Fruit fly (Drosophila melanogaster) whole organism, embryonic: ENCODE measurements around the gene CG13114.

Experiments used
- Asciz ChIP-seq: fragments of 200-800 bp; sonication (Bioruptor generic); optimal IDR thresholded peaks from 2 replicates; lab custom pipeline; 2017; ENCODE audit warnings: missing biosample characterization, mild to moderate bottlenecking, missing genetic modification characterization, missing genetic modification reagents
- CG1024 ChIP-seq: fragments of 200-800 bp; sonication (Bioruptor generic); IDR thresholded peaks from 2 replicates; pipeline ENCODE4 v1.3.6; 2022; ENCODE audit warnings: missing biosample characterization, missing genetic modification characterization
- CG12391 ChIP-seq: fragments of 200-800 bp; sonication (Bioruptor generic); optimal IDR thresholded peaks from 3 replicates; lab custom pipeline; 2018; ENCODE audit warnings: missing biosample characterization, mild to moderate bottlenecking, missing genetic modification characterization, moderate library complexity
- CG13894 ChIP-seq: fragments of 200-800 bp; sonication (Bioruptor generic); optimal IDR thresholded peaks from 3 replicates; lab custom pipeline; 2018; ENCODE audit warnings: missing biosample characterization, mild to moderate bottlenecking, missing genetic modification characterization, moderate library complexity
- CG15479 ChIP-seq: fragments of 200-800 bp; sonication (Bioruptor generic); optimal IDR thresholded peaks from 3 replicates; lab custom pipeline; 2019; ENCODE audit warnings: missing biosample characterization, mild to moderate bottlenecking, missing genetic modification characterization, moderate library complexity
- CG17328 ChIP-seq: fragments of 200-800 bp; sonication (Bioruptor generic); IDR thresholded peaks from 2 replicates; pipeline ENCODE4 v1.3.6; 2022; ENCODE audit warnings: missing biosample characterization, missing genetic modification characterization
- CG17385 ChIP-seq: fragments of 200-800 bp; sonication (Bioruptor generic); optimal IDR thresholded peaks from 3 replicates; lab custom pipeline; 2018; ENCODE audit warnings: missing biosample characterization, mild to moderate bottlenecking, missing genetic modification characterization
- CG17612 ChIP-seq: fragments of 200-800 bp; sonication (Bioruptor generic); IDR thresholded peaks from 2 replicates; pipeline ENCODE4 v1.3.6; 2022; ENCODE audit warnings: missing biosample characterization, missing genetic modification characterization
- CG1792 ChIP-seq: fragments of 200-800 bp; sonication (Bioruptor generic); optimal IDR thresholded peaks from 2 replicates; lab custom pipeline; 2016; ENCODE audit warnings: missing biosample characterization, missing genetic modification characterization
- CG18011 ChIP-seq: fragments of 200-800 bp; sonication (Bioruptor generic); optimal IDR thresholded peaks from 2 replicates; lab custom pipeline; 2017; ENCODE audit warnings: missing biosample characterization, missing genetic modification characterization, mild to moderate bottlenecking, moderate library complexity, missing genotype
- CG2678 ChIP-seq: fragments of 200-800 bp; sonication (Bioruptor generic); optimal IDR thresholded peaks from 3 replicates; lab custom pipeline; 2019; ENCODE audit warnings: missing biosample characterization, mild to moderate bottlenecking, missing genetic modification characterization, moderate library complexity
- CG34422 ChIP-seq: fragments of 200-800 bp; sonication (Bioruptor generic); IDR thresholded peaks from 3 replicates; pipeline ENCODE4 v1.3.6; 2022; ENCODE audit warnings: missing biosample characterization, missing genetic modification characterization
- CG4360 ChIP-seq: fragments of 200-800 bp; sonication (Bioruptor generic); IDR thresholded peaks from 2 replicates; pipeline ENCODE4 v1.3.6; 2022; ENCODE audit warnings: missing biosample characterization, missing genetic modification characterization
- CG4424 ChIP-seq: fragments of 200-800 bp; sonication (Bioruptor generic); optimal IDR thresholded peaks from 3 replicates; lab custom pipeline; 2016; ENCODE audit warnings: missing biosample characterization, missing genetic modification characterization
- CG5180 ChIP-seq: fragments of 200-800 bp; sonication (Bioruptor generic); optimal IDR thresholded peaks from 3 replicates; lab custom pipeline; 2017; ENCODE audit warnings: missing biosample characterization, missing genetic modification characterization, mild to moderate bottlenecking, moderate library complexity, missing genetic modification reagents
- CG7372 ChIP-seq: fragments of 200-800 bp; sonication (Bioruptor generic); IDR thresholded peaks from 2 replicates; pipeline ENCODE4 v1.3.6; 2022; ENCODE audit warnings: missing biosample characterization, missing genetic modification characterization
- ERR ChIP-seq: fragments of 200-800 bp; sonication (Bioruptor generic); optimal IDR thresholded peaks from 2 replicates; lab custom pipeline; 2016; ENCODE audit warnings: missing biosample characterization, missing genetic modification characterization
- Gsc ChIP-seq: fragments of 200-800 bp; sonication (Bioruptor generic); IDR thresholded peaks from 2 replicates; pipeline ENCODE4 v1.3.6; 2022; ENCODE audit warnings: missing biosample characterization, missing genetic modification characterization
- H2.0 ChIP-seq: fragments of 200-800 bp; sonication (Bioruptor generic); IDR thresholded peaks from 2 replicates; pipeline ENCODE4 v1.3.6; 2022; ENCODE audit warnings: missing biosample characterization, missing genetic modification characterization
- HHEX ChIP-seq: fragments of 200-800 bp; sonication (Bioruptor generic); optimal IDR thresholded peaks from 3 replicates; lab custom pipeline; 2017; ENCODE audit warnings: missing biosample characterization, mild to moderate bottlenecking, missing genetic modification characterization, missing genetic modification reagents
- HLHmδ ChIP-seq: fragments of 200-800 bp; sonication (Bioruptor generic); optimal IDR thresholded peaks from 2 replicates; lab custom pipeline; 2018; ENCODE audit warnings: missing biosample characterization, mild to moderate bottlenecking, missing genetic modification characterization, moderate library complexity
- Jarid2 ChIP-seq: fragments of 200-800 bp; sonication (Bioruptor generic); optimal IDR thresholded peaks from 3 replicates; lab custom pipeline; 2017; ENCODE audit warnings: mild to moderate bottlenecking, missing biosample characterization, missing genetic modification reagents, missing genetic modification characterization
- NK7.1 ChIP-seq: fragments of 200-800 bp; sonication (Bioruptor generic); optimal IDR thresholded peaks from 3 replicates; lab custom pipeline; 2016; ENCODE audit warnings: missing biosample characterization, missing genetic modification characterization
- Six4 ChIP-seq: fragments of 200-800 bp; sonication (Bioruptor generic); optimal IDR thresholded peaks from 2 replicates; lab custom pipeline; 2016; ENCODE audit warnings: missing biosample characterization, missing genetic modification characterization
- Spps ChIP-seq: fragments of 200-800 bp; sonication (Bioruptor generic); optimal IDR thresholded peaks from 2 replicates; lab custom pipeline; 2018; ENCODE audit warnings: missing biosample characterization, mild to moderate bottlenecking, missing genetic modification characterization
- Stat92E ChIP-seq, 3 experiments: fragments of >200 bp in 2 of 3; fragments of 200-800 bp in 1 of 3; sonication (Bioruptor generic) in 1 of 3; optimal IDR thresholded peaks; 2 replicates each; lab custom pipeline; 2017 to 2019; ENCODE audit warnings: missing biosample characterization in 3 of 3, missing genetic modification characterization in 3 of 3, mild to moderate bottlenecking in 1 of 3, moderate library complexity in 1 of 3
- az2 ChIP-seq: fragments of 200-800 bp; sonication (Bioruptor generic); optimal IDR thresholded peaks from 3 replicates; lab custom pipeline; 2016; ENCODE audit warnings: missing biosample characterization, missing genetic modification characterization
- cg ChIP-seq: fragments of 200-800 bp; sonication (Bioruptor generic); optimal IDR thresholded peaks from 3 replicates; lab custom pipeline; 2019; ENCODE audit warnings: missing biosample characterization, mild to moderate bottlenecking, missing genetic modification characterization, moderate library complexity
- cwo ChIP-seq: fragments of 200-800 bp; sonication (Bioruptor generic); optimal IDR thresholded peaks from 3 replicates; lab custom pipeline; 2017; ENCODE audit warnings: missing biosample characterization, missing genetic modification characterization, mild to moderate bottlenecking, moderate library complexity, missing genetic modification reagents
- dysf ChIP-seq: fragments of 200-800 bp; sonication (Bioruptor generic); IDR thresholded peaks from 3 replicates; pipeline ENCODE4 v1.3.6; 2022; ENCODE audit warnings: missing biosample characterization, missing genetic modification characterization
- fru ChIP-seq: fragments of >200 bp; optimal IDR thresholded peaks from 2 replicates; lab custom pipeline; 2017
- grau ChIP-seq: fragments of 200-800 bp; optimal IDR thresholded peaks from 3 replicates; lab custom pipeline; 2019; ENCODE audit warnings: missing biosample characterization, mild to moderate bottlenecking, missing genetic modification characterization, moderate library complexity
- grn ChIP-seq: fragments of 200-800 bp; sonication (Bioruptor generic); optimal IDR thresholded peaks from 3 replicates; lab custom pipeline; 2017; ENCODE audit warnings: missing biosample characterization, missing genetic modification characterization
- hkb ChIP-seq, 2 experiments: fragments of 200-800 bp in 1 of 2; fragments of >200 bp in 1 of 2; sonication (Bioruptor generic) in 1 of 2; IDR thresholded peaks in 1 of 2; optimal IDR thresholded peaks in 1 of 2; 2 replicates each; pipeline versions ENCODE4 v1.3.6 to Lab custom; 2017 to 2022; ENCODE audit warnings: missing biosample characterization in 1 of 2, missing genetic modification characterization in 1 of 2
- kni ChIP-seq: fragments of 200-800 bp; sonication (Bioruptor generic); optimal IDR thresholded peaks from 3 replicates; lab custom pipeline; 2017; ENCODE audit warnings: mild to moderate bottlenecking, missing biosample characterization, missing genetic modification reagents, missing genetic modification characterization
- lab ChIP-seq: fragments of 200-800 bp; sonication (Bioruptor generic); optimal IDR thresholded peaks from 3 replicates; lab custom pipeline; 2017; ENCODE audit warnings: missing biosample characterization, missing genetic modification characterization, mild to moderate bottlenecking, moderate library complexity, missing genetic modification reagents
- mirr ChIP-seq: fragments of 200-800 bp; sonication (Bioruptor generic); optimal IDR thresholded peaks from 3 replicates; lab custom pipeline; 2018; ENCODE audit warnings: missing biosample characterization, mild to moderate bottlenecking, missing genetic modification characterization
- phol ChIP-seq: fragments of 200-800 bp; sonication (Bioruptor generic); optimal IDR thresholded peaks from 3 replicates; lab custom pipeline; 2018; ENCODE audit warnings: missing biosample characterization, mild to moderate bottlenecking, missing genetic modification characterization, moderate library complexity
- pita ChIP-seq: fragments of 200-800 bp; sonication (Bioruptor generic); optimal IDR thresholded peaks from 2 replicates; lab custom pipeline; 2017; ENCODE audit warnings: missing biosample characterization, mild to moderate bottlenecking, missing genetic modification characterization
- pros ChIP-seq: fragments of 200-800 bp; sonication (Bioruptor generic); optimal IDR thresholded peaks from 3 replicates; lab custom pipeline; 2019; ENCODE audit warnings: missing biosample characterization, mild to moderate bottlenecking, missing genetic modification characterization, moderate library complexity
- sd ChIP-seq: fragments of 200-800 bp; sonication (Bioruptor generic); optimal IDR thresholded peaks from 3 replicates; lab custom pipeline; 2018; ENCODE audit warnings: missing biosample characterization, mild to moderate bottlenecking, missing genetic modification characterization, moderate library complexity
- seq ChIP-seq: fragments of 200-800 bp; sonication (Bioruptor generic); IDR thresholded peaks from 2 replicates; pipeline ENCODE4 v1.3.6; 2022; ENCODE audit warnings: missing biosample characterization, missing genetic modification characterization
- slp2 ChIP-seq: fragments of 200-800 bp; sonication (Bioruptor generic); optimal IDR thresholded peaks from 2 replicates; lab custom pipeline; 2016; ENCODE audit warnings: missing biosample characterization, missing genetic modification characterization
- tap ChIP-seq: fragments of 200-800 bp; optimal IDR thresholded peaks from 3 replicates; lab custom pipeline; 2019; ENCODE audit warnings: missing biosample characterization, mild to moderate bottlenecking, missing genetic modification characterization, moderate library complexity
- trem ChIP-seq: fragments of 200-800 bp; optimal IDR thresholded peaks from 3 replicates; lab custom pipeline; 2019; ENCODE audit warnings: missing biosample characterization, mild to moderate bottlenecking, missing genetic modification characterization, moderate library complexity
- trh ChIP-seq: fragments of 200-800 bp; sonication (Bioruptor generic); optimal IDR thresholded peaks from 2 replicates; lab custom pipeline; 2016; ENCODE audit warnings: missing biosample characterization, missing genetic modification characterization
- usp ChIP-seq: fragments of >200 bp; optimal IDR thresholded peaks from 2 replicates; lab custom pipeline; 2017; ENCODE audit warnings: missing biosample characterization, missing genetic modification characterization
- vfl ChIP-seq: fragments of 200-800 bp; sonication (Bioruptor generic); optimal IDR thresholded peaks from 2 replicates; lab custom pipeline; 2016; ENCODE audit warnings: missing biosample characterization, missing genetic modification characterization
- wor ChIP-seq: fragments of 200-800 bp; sonication (Bioruptor generic); IDR thresholded peaks from 2 replicates; pipeline ENCODE4 v1.3.6; 2022; ENCODE audit warnings: missing biosample characterization, missing genetic modification characterization
- zfh1 ChIP-seq: fragments of 200-800 bp; sonication (Bioruptor generic); IDR thresholded peaks from 3 replicates; pipeline ENCODE4 v1.3.6; 2022; ENCODE audit warnings: missing biosample characterization, missing genetic modification characterization

CG13114 gene

dm6 chr2L:9508547-9509197, 36.9 kb upstream of the CG13114 start (continued):
- TF ChIP-seq CG15479 (GFP tag; lab: Kevin White, UChicago) (no peak), grn (GFP tag; lab: Kevin White, UChicago) (peak; percentile 79), HLHmδ (GFP tag; lab: Kevin White, UChicago) (no peak), CG13894 (peak; percentile 70), Jarid2 (GFP tag; lab: Kevin White, UChicago) (no peak), wor (GFP tag; lab: Robert Waterston, UW) (no peak), CG18011 (no peak), H2.0 (GFP tag; lab: Robert Waterston, UW) (no peak), CG2678 (tag; lab: Kevin White, UChicago) (peak; percentile 13), kni (GFP tag; lab: Kevin White, UChicago) (peak; percentile 65), sd (tag; lab: Kevin White, UChicago) (peak; percentile 26), phol (no peak), CG1792 (GFP tag; lab: Kevin White, UChicago) (no peak), az2 (GFP tag; lab: Kevin White, UChicago) (no peak), Six4 (no peak), CG34422 (no peak), tap (tag; lab: Kevin White, UChicago) (no peak), Asciz (GFP tag; lab: Kevin White, UChicago) (no peak), Gsc (no peak), hkb (optimal IDR thresholded peaks at IDR 0.05; lab: Kevin White, UChicago) (no peak), hkb (GFP tag; IDR thresholded peaks at IDR 0.05; lab: Robert Waterston, UW) (0 out of 2 replicates have a peak, but pooled peaks have one; percentile 28), cg (GFP tag; lab: Kevin White, UChicago) (no peak), slp2 (GFP tag; lab: Kevin White, UChicago) (no peak), dysf (GFP tag; lab: Robert Waterston, UW) (no peak), CG17612 (GFP tag; lab: Robert Waterston, UW) (no peak), ERR (GFP tag; lab: Kevin White, UChicago) (no peak), CG5180 (GFP tag; lab: Kevin White, UChicago) (peak; percentile 30), vfl (GFP tag; lab: Kevin White, UChicago) (no peak), seq (GFP tag; lab: Robert Waterston, UW) (no peak), fru (lab: Kevin White, UChicago) (no peak), lab (GFP tag; lab: Kevin White, UChicago) (peak; percentile 40), cwo (GFP tag; lab: Kevin White, UChicago) (peak; percentile 26), mirr (GFP tag; lab: Kevin White, UChicago) (peak; percentile 43), CG17385 (GFP tag; lab: Kevin White, UChicago) (peak; percentile 16), Stat92E (GFP tag; optimal IDR thresholded peaks at IDR 0.05; lab: Kevin White, UChicago) (no peak), CG4360 (GFP tag; lab: Robert Waterston, UW) (no peak), trem (tag; lab: Kevin White, UChicago) (no peak), NK7.1 (GFP tag; lab: Kevin White, UChicago) (no peak), CG7372 (no peak), zfh1 (GFP tag; lab: Robert Waterston, UW) (no peak), CG12391 (tag; lab: Kevin White, UChicago) (no peak), CG17328 (GFP tag; lab: Robert Waterston, UW) (no peak), CG4424 (GFP tag; lab: Kevin White, UChicago) (no peak), usp (GFP tag; lab: Kevin White, UChicago) (no peak), Spps (tag; lab: Kevin White, UChicago) (no peak), pita (GFP tag; lab: Kevin White, UChicago) (no peak), HHEX (GFP tag; lab: Kevin White, UChicago) (no peak), trh (GFP tag; lab: Kevin White, UChicago) (no peak), CG1024 (GFP tag; lab: Robert Waterston, UW) (no peak), pros (peak; percentile 63), grau (tag; lab: Kevin White, UChicago) (no peak)
